Fruit fly (Drosophila melanogaster) whole organism, embryonic: ENCODE results near the gene mRpL55.

ENCODE experiments used
- Antp ChIP-seq: fragments of 200-800 bp; sonication (Bioruptor generic); optimal IDR thresholded peaks from 3 replicates; lab custom pipeline; 2016; ENCODE audit warnings: missing biosample characterization, missing genetic modification characterization
- B-H1 ChIP-seq: fragments of 200-800 bp; sonication (Bioruptor generic); IDR thresholded peaks from 3 replicates; pipeline ENCODE4 v1.3.6; 2022; ENCODE audit warnings: missing biosample characterization, missing genetic modification characterization
- CG1024 ChIP-seq: fragments of 200-800 bp; sonication (Bioruptor generic); IDR thresholded peaks from 2 replicates; pipeline ENCODE4 v1.3.6; 2022; ENCODE audit warnings: missing biosample characterization, missing genetic modification characterization
- CG11456 ChIP-seq: fragments of 200-800 bp; sonication (Bioruptor generic); IDR thresholded peaks from 3 replicates; pipeline ENCODE4 v1.3.6; 2022; ENCODE audit warnings: missing biosample characterization, missing genetic modification characterization
- CG12104 ChIP-seq: fragments of 200-800 bp; sonication (Bioruptor generic); optimal IDR thresholded peaks from 3 replicates; lab custom pipeline; 2016; ENCODE audit warnings: missing biosample characterization, missing genetic modification characterization
- CG12744 ChIP-seq: fragments of 200-800 bp; sonication (Bioruptor generic); optimal IDR thresholded peaks from 2 replicates; lab custom pipeline; 2016; ENCODE audit warnings: missing biosample characterization, missing genetic modification characterization
- CG14441 ChIP-seq: fragments of 200-800 bp; sonication (Bioruptor generic); IDR thresholded peaks from 2 replicates; pipeline ENCODE4 v1.3.6; 2022; ENCODE audit warnings: missing biosample characterization, missing genetic modification characterization
- CG16813 ChIP-seq: fragments of 200-800 bp; sonication (Bioruptor generic); IDR thresholded peaks from 3 replicates; pipeline ENCODE4 v1.3.6; 2022; ENCODE audit warnings: missing biosample characterization, missing genetic modification characterization; ENCODE audit not compliant: partially characterized antibody
- CG17328 ChIP-seq: fragments of 200-800 bp; sonication (Bioruptor generic); IDR thresholded peaks from 2 replicates; pipeline ENCODE4 v1.3.6; 2022; ENCODE audit warnings: missing biosample characterization, missing genetic modification characterization
- CG17829 ChIP-seq: fragments of 200-800 bp; optimal IDR thresholded peaks from 2 replicates; lab custom pipeline; 2019; ENCODE audit warnings: missing biosample characterization, mild to moderate bottlenecking, missing genetic modification characterization, moderate library complexity
- CG31388 ChIP-seq: fragments of 200-800 bp; sonication (Bioruptor generic); optimal IDR thresholded peaks from 2 replicates; lab custom pipeline; 2016; ENCODE audit warnings: missing biosample characterization, missing genetic modification characterization
- CG33557 ChIP-seq: fragments of 200-800 bp; sonication (Bioruptor generic); optimal IDR thresholded peaks from 2 replicates; lab custom pipeline; 2019; ENCODE audit warnings: missing biosample characterization, mild to moderate bottlenecking, missing genetic modification characterization, moderate library complexity
- CG42726 ChIP-seq: fragments of 200-800 bp; sonication (Bioruptor generic); IDR thresholded peaks from 2 replicates; pipeline ENCODE4 v1.3.6; 2022; ENCODE audit warnings: missing biosample characterization, missing genetic modification characterization; ENCODE audit not compliant: partially characterized antibody
- CG4730 ChIP-seq: fragments of 200-800 bp; sonication (Bioruptor generic); IDR thresholded peaks from 2 replicates; pipeline ENCODE4 v1.3.6; 2022; ENCODE audit warnings: missing biosample characterization, missing genetic modification characterization
- CG5245 ChIP-seq: fragments of 200-800 bp; sonication (Bioruptor generic); optimal IDR thresholded peaks from 3 replicates; lab custom pipeline; 2016; ENCODE audit warnings: missing biosample characterization, missing genetic modification characterization
- CG8089 ChIP-seq: fragments of 200-800 bp; sonication (Bioruptor generic); optimal IDR thresholded peaks from 3 replicates; lab custom pipeline; 2016; ENCODE audit warnings: missing biosample characterization, missing genetic modification characterization
- CG8281 ChIP-seq: fragments of 200-800 bp; sonication (Bioruptor generic); optimal IDR thresholded peaks from 2 replicates; lab custom pipeline; 2018; ENCODE audit warnings: missing biosample characterization, mild to moderate bottlenecking, missing genetic modification characterization, moderate library complexity
- CG9727 ChIP-seq: fragments of 200-800 bp; sonication (Bioruptor generic); optimal IDR thresholded peaks from 3 replicates; lab custom pipeline; 2017; ENCODE audit warnings: missing biosample characterization, mild to moderate bottlenecking, missing genetic modification characterization
- Chrac-16 ChIP-seq: fragments of 200-800 bp; sonication (Bioruptor generic); optimal IDR thresholded peaks from 3 replicates; lab custom pipeline; 2016; ENCODE audit warnings: missing biosample characterization, missing genetic modification characterization
- D ChIP-seq, 2 experiments: fragments of 200-800 bp in 1 of 2; fragments of >200 bp in 1 of 2; sonication (Bioruptor generic) in 1 of 2; optimal IDR thresholded peaks; 2 replicates in 1 of 2; 3 replicates in 1 of 2; lab custom pipeline; 2017; ENCODE audit warnings: mild to moderate bottlenecking in 1 of 2, missing biosample characterization in 1 of 2, missing genetic modification characterization in 1 of 2, missing genetic modification reagents in 1 of 2
- Dref ChIP-seq: fragments of 200-800 bp; sonication (Bioruptor generic); IDR thresholded peaks from 2 replicates; pipeline ENCODE4 v1.3.6; 2022; ENCODE audit warnings: missing biosample characterization, missing genetic modification characterization
- Fer3 ChIP-seq: fragments of 200-800 bp; sonication (Bioruptor generic); optimal IDR thresholded peaks from 2 replicates; lab custom pipeline; 2018; ENCODE audit warnings: missing biosample characterization, mild to moderate bottlenecking, missing genetic modification characterization, moderate library complexity
- MTF-1 ChIP-seq: fragments of 200-800 bp; sonication (Bioruptor generic); optimal IDR thresholded peaks from 2 replicates; lab custom pipeline; 2018; ENCODE audit warnings: missing biosample characterization, mild to moderate bottlenecking, missing genetic modification characterization, borderline replicate concordance
- Med ChIP-seq: fragments of 200-800 bp; sonication (Bioruptor generic); peaks from one replicate; lab custom pipeline; 2016; ENCODE audit warnings: missing biosample characterization, missing genetic modification characterization, mild to moderate bottlenecking, inconsistent platforms, moderate library complexity
- NC2β ChIP-seq: fragments of 200-800 bp; sonication (Bioruptor generic); optimal IDR thresholded peaks from 2 replicates; lab custom pipeline; 2016; ENCODE audit warnings: missing biosample characterization, missing genetic modification characterization
- Optix ChIP-seq: fragments of 200-800 bp; sonication (Bioruptor generic); IDR thresholded peaks from 3 replicates; pipeline ENCODE4 v1.3.6; 2022; ENCODE audit warnings: missing biosample characterization, missing genetic modification characterization
- Ravus ChIP-seq: fragments of 200-800 bp; sonication (Bioruptor generic); IDR thresholded peaks from 2 replicates; pipeline ENCODE4 v1.3.6; 2022; ENCODE audit warnings: missing biosample characterization, missing genetic modification characterization
- Xbp1 ChIP-seq: fragments of 200-800 bp; sonication (Bioruptor generic); optimal IDR thresholded peaks from 3 replicates; lab custom pipeline; 2016; ENCODE audit warnings: missing biosample characterization, mild to moderate bottlenecking, missing genetic modification characterization
- abd-A ChIP-seq: fragments of 200-800 bp; sonication (Bioruptor generic); optimal IDR thresholded peaks from 3 replicates; lab custom pipeline; 2019; ENCODE audit warnings: missing biosample characterization, mild to moderate bottlenecking, missing genetic modification characterization, moderate library complexity
- ap ChIP-seq: fragments of 200-800 bp; sonication (Bioruptor generic); IDR thresholded peaks from 2 replicates; pipeline ENCODE4 v1.3.6; 2022; ENCODE audit warnings: missing biosample characterization, missing genetic modification characterization
- btn ChIP-seq: fragments of 200-800 bp; sonication (Bioruptor generic); optimal IDR thresholded peaks from 2 replicates; lab custom pipeline; 2016; ENCODE audit warnings: missing biosample characterization, missing genetic modification characterization
- corto ChIP-seq: fragments of 200-800 bp; sonication (Bioruptor generic); optimal IDR thresholded peaks from 2 replicates; lab custom pipeline; 2016; ENCODE audit warnings: missing biosample characterization, mild to moderate bottlenecking, missing genetic modification characterization, moderate library complexity
- ems ChIP-seq: fragments of 200-800 bp; sonication (Bioruptor generic); optimal IDR thresholded peaks from 3 replicates; lab custom pipeline; 2016; ENCODE audit warnings: missing biosample characterization, missing genetic modification characterization
- gcm2 ChIP-seq: fragments of 200-800 bp; sonication (Bioruptor generic); optimal IDR thresholded peaks from 2 replicates; lab custom pipeline; 2016; ENCODE audit warnings: missing biosample characterization, missing genetic modification characterization
- gfzf ChIP-seq: fragments of 200-800 bp; sonication (Bioruptor generic); optimal IDR thresholded peaks from 2 replicates; lab custom pipeline; 2016; ENCODE audit warnings: missing biosample characterization, mild to moderate bottlenecking, missing genetic modification characterization, moderate library complexity
- grau ChIP-seq: fragments of 200-800 bp; optimal IDR thresholded peaks from 3 replicates; lab custom pipeline; 2019; ENCODE audit warnings: missing biosample characterization, mild to moderate bottlenecking, missing genetic modification characterization, moderate library complexity
- hkb ChIP-seq, 2 experiments: fragments of 200-800 bp in 1 of 2; fragments of >200 bp in 1 of 2; sonication (Bioruptor generic) in 1 of 2; IDR thresholded peaks in 1 of 2; optimal IDR thresholded peaks in 1 of 2; 2 replicates each; pipeline versions ENCODE4 v1.3.6 to Lab custom; 2017 to 2022; ENCODE audit warnings: missing biosample characterization in 1 of 2, missing genetic modification characterization in 1 of 2
- knrl ChIP-seq: fragments of 200-800 bp; sonication (Bioruptor generic); IDR thresholded peaks from 3 replicates; pipeline ENCODE4 v1.3.6; 2022; ENCODE audit warnings: missing biosample characterization, missing genetic modification characterization; ENCODE audit not compliant: partially characterized antibody
- lmd ChIP-seq: fragments of 200-800 bp; sonication (Bioruptor generic); IDR thresholded peaks from 2 replicates; pipeline ENCODE4 v1.3.6; 2022; ENCODE audit warnings: missing biosample characterization, missing genetic modification characterization
- nom ChIP-seq: fragments of 200-800 bp; sonication (Bioruptor generic); optimal IDR thresholded peaks from 2 replicates; lab custom pipeline; 2017; ENCODE audit warnings: missing biosample characterization, missing genetic modification characterization, mild to moderate bottlenecking, moderate library complexity, missing genetic modification reagents
- org-1 ChIP-seq: fragments of 200-800 bp; sonication (Bioruptor generic); optimal IDR thresholded peaks from 2 replicates; lab custom pipeline; 2017; ENCODE audit warnings: missing biosample characterization, missing genetic modification characterization
- pum ChIP-seq: fragments of 200-800 bp; sonication (Bioruptor generic); optimal IDR thresholded peaks from 2 replicates; lab custom pipeline; 2016; ENCODE audit warnings: missing biosample characterization, missing genetic modification characterization
- scrt ChIP-seq: fragments of 200-800 bp; sonication (Bioruptor generic); optimal IDR thresholded peaks from 2 replicates; lab custom pipeline; 2018; ENCODE audit warnings: missing biosample characterization, mild to moderate bottlenecking, missing genetic modification characterization, moderate library complexity
- sens-2 ChIP-seq: fragments of 200-800 bp; sonication (Bioruptor generic); IDR thresholded peaks from 2 replicates; pipeline ENCODE4 v1.3.6; 2022; ENCODE audit warnings: missing biosample characterization, missing genetic modification characterization
- so ChIP-seq: fragments of 200-800 bp; sonication (Bioruptor generic); IDR thresholded peaks from 3 replicates; pipeline ENCODE4 v1.3.6; 2022; ENCODE audit warnings: missing biosample characterization, missing genetic modification characterization
- tio ChIP-seq: fragments of 200-800 bp; sonication (Bioruptor generic); optimal IDR thresholded peaks from 2 replicates; lab custom pipeline; 2017; ENCODE audit warnings: missing biosample characterization, missing genetic modification characterization, inconsistent platforms
- ttk ChIP-seq: fragments of 200-800 bp; sonication (Bioruptor generic); IDR thresholded peaks from 2 replicates; pipeline ENCODE4 v2.1.2; 2022; ENCODE audit warnings: missing biosample characterization, missing genetic modification characterization
- unpg ChIP-seq: fragments of 200-800 bp; sonication (Bioruptor generic); optimal IDR thresholded peaks from 3 replicates; lab custom pipeline; 2018; ENCODE audit warnings: missing biosample characterization, mild to moderate bottlenecking, missing genetic modification characterization, moderate library complexity
- vvl ChIP-seq: fragments of 200-800 bp; sonication (Bioruptor generic); IDR thresholded peaks from 2 replicates; pipeline ENCODE4 v1.3.6; 2022; ENCODE audit warnings: missing biosample characterization, missing genetic modification characterization

The mRpL55 gene

DNA sequence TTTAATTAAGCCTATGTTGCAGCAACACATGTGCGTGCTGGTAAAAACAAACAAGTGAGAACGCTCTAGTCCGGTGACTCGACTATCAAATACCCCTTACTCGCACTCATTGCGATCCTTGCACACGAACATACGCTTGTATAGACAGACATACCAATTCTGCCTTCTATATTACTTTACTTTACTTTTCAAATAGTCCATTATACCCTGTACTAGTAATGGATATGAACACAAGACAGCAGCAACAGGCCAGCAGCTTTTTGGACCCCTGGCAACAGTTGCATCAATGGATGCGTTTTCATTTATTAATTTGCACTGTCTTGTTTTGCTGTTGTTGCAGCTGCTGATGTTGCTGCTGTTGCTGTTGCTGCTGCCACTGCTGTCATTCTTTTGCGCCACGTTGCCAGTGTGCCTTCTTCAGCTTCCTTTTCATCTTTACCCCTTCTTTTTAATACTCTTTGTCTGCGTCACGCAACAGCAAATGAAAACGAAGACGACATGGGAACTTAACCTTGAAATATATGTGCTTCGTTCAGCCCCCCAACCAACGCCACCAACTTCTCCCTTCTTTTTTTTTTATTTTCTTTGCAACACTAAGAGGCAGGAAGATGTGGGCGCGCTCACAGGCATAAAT is 23.9 kb upstream of the mRpL55 start:
- no peak for TF ChIP-seq knrl (GFP tag; lab: Robert Waterston, UW)
- no peak for TF ChIP-seq Fer3 (tag; lab: Kevin White, UChicago)
- no peak for TF ChIP-seq btn (GFP tag; lab: Kevin White, UChicago)
- peak; percentile 44; the same call in 1 of the 2 replicates for TF ChIP-seq sens-2
- peak; percentile 57; the same call in 1 of the 3 replicates for TF ChIP-seq Optix
- TF ChIP-seq CG17328 = peak; percentile 69
- no peak for TF ChIP-seq CG8089 (GFP tag; lab: Kevin White, UChicago)
- no peak for TF ChIP-seq Ravus
- peak; percentile 6 for TF ChIP-seq CG5245 (GFP tag; lab: Kevin White, UChicago)
- peak; percentile 9 for TF ChIP-seq grau (tag; lab: Kevin White, UChicago)
- no peak for TF ChIP-seq Dref (GFP tag; lab: Robert Waterston, UW)
- no peak for TF ChIP-seq hkb (optimal IDR thresholded peaks at IDR 0.05; lab: Kevin White, UChicago)
- peak; percentile 42; the same call in 1 of the 2 replicates for TF ChIP-seq hkb (GFP tag; IDR thresholded peaks at IDR 0.05; lab: Robert Waterston, UW)
- no peak for TF ChIP-seq MTF-1 (GFP tag; lab: Kevin White, UChicago)
- peak; percentile 72; the same call in 2 of the 3 replicates for TF ChIP-seq CG11456 (GFP tag; lab: Robert Waterston, UW)
- no peak for TF ChIP-seq NC2β (GFP tag; lab: Kevin White, UChicago)
- peak; percentile 15 for TF ChIP-seq pum
- 0 out of 2 replicates have a peak, but pooled peaks have one; percentile 25 for TF ChIP-seq CG14441 (GFP tag; lab: Robert Waterston, UW)
- TF ChIP-seq B-H1 (GFP tag; lab: Robert Waterston, UW) = 0 out of 3 replicates have a peak, but pooled peaks have one; percentile 18
- no peak for TF ChIP-seq gcm2 (GFP tag; lab: Kevin White, UChicago)
- 0 out of 3 replicates have a peak, but pooled peaks have one; percentile 40 for TF ChIP-seq so
- peak; percentile 10 for TF ChIP-seq tio (GFP tag; lab: Kevin White, UChicago)
- TF ChIP-seq org-1 (GFP tag; lab: Kevin White, UChicago) = peak; percentile 17
- no peak for TF ChIP-seq scrt (GFP tag; lab: Kevin White, UChicago)
- TF ChIP-seq gfzf (GFP tag; lab: Kevin White, UChicago) = no peak
- TF ChIP-seq CG1024 (GFP tag; lab: Robert Waterston, UW) = peak; percentile 49; the same call in 1 of the 2 replicates
- TF ChIP-seq Med (GFP tag; lab: Kevin White, UChicago) = no peak
- TF ChIP-seq CG42726 (GFP tag; lab: Robert Waterston, UW) = no peak
- peak; percentile 29 for TF ChIP-seq Antp (GFP tag; lab: Kevin White, UChicago)
- peak; percentile 44 for TF ChIP-seq nom (GFP tag; lab: Kevin White, UChicago)
- peak; percentile 53 for TF ChIP-seq lmd (GFP tag; lab: Robert Waterston, UW)
- TF ChIP-seq CG9727 (GFP tag; lab: Kevin White, UChicago) = peak; percentile 9
- TF ChIP-seq ttk (GFP tag; lab: Robert Waterston, UW) = peak; percentile 66
- no peak for TF ChIP-seq CG17829 (tag; lab: Kevin White, UChicago)
- no peak for TF ChIP-seq abd-A
- TF ChIP-seq Xbp1 (GFP tag; lab: Kevin White, UChicago) = peak; percentile 15
- no peak for TF ChIP-seq ap
- peak; percentile 59 for TF ChIP-seq CG4730 (GFP tag; lab: Robert Waterston, UW)
- no peak for TF ChIP-seq CG16813 (GFP tag; lab: Robert Waterston, UW)
- TF ChIP-seq CG31388 (GFP tag; lab: Kevin White, UChicago) = no peak
- no peak for TF ChIP-seq CG12104 (GFP tag; lab: Kevin White, UChicago)
- TF ChIP-seq unpg (GFP tag; lab: Kevin White, UChicago) = peak; percentile 7
- no peak for TF ChIP-seq CG33557 (GFP tag; lab: Kevin White, UChicago)
- TF ChIP-seq ems (GFP tag; lab: Kevin White, UChicago) = no peak
- peak; percentile 53; the same call in 1 of the 2 replicates for TF ChIP-seq vvl (GFP tag; lab: Robert Waterston, UW)
- peak; percentile 27 for TF ChIP-seq Chrac-16
- peak; percentile 24 for TF ChIP-seq corto (GFP tag; lab: Kevin White, UChicago)
- TF ChIP-seq D (optimal IDR thresholded peaks at IDR 0.05; lab: Kevin White, UChicago) = no peak
- TF ChIP-seq D (GFP tag; optimal IDR thresholded peaks at IDR 0.05; lab: Kevin White, UChicago) = no peak
- no peak for TF ChIP-seq CG12744 (GFP tag; lab: Kevin White, UChicago)
- no peak for TF ChIP-seq CG8281 (tag; lab: Kevin White, UChicago)
